Worm (Caenorhabditis elegans) whole organism, late embryonic: ENCODE data around the gene dep-1.

ENCODE experiments used
- F13H6.1 ChIP-seq: sonication (generic microtip); optimal IDR thresholded peaks from 2 replicates; lab custom pipeline; 2016; ENCODE audit warnings: missing genetic modification characterization, missing compliant biosample characterization
- K02D7.2 ChIP-seq: sonication (generic microtip); optimal IDR thresholded peaks from 2 replicates; lab custom pipeline; 2017; ENCODE audit warnings: mild to moderate bottlenecking, missing genetic modification characterization, missing compliant biosample characterization
- K09A11.1 ChIP-seq: sonication (generic microtip); optimal IDR thresholded peaks from 2 replicates; lab custom pipeline; 2017; ENCODE audit warnings: antibody characterized with exemption, mild to moderate bottlenecking, missing genetic modification characterization, missing compliant biosample characterization; ENCODE audit not compliant: insufficient read depth
- T23F11.4 ChIP-seq: fragments of 200-800 bp; sonication (Bioruptor generic); optimal IDR thresholded peaks from 2 replicates; lab custom pipeline; 2018; ENCODE audit warnings: mild to moderate bottlenecking, missing genetic modification characterization, missing compliant biosample characterization
- Y22D7AL.16 ChIP-seq: sonication (generic microtip); optimal IDR thresholded peaks from 2 replicates; lab custom pipeline; 2016; ENCODE audit warnings: missing genetic modification characterization, missing compliant biosample characterization
- ceh-18 ChIP-seq: sonication (generic microtip); optimal IDR thresholded peaks from 2 replicates; lab custom pipeline; 2016; ENCODE audit warnings: missing genetic modification characterization, missing compliant biosample characterization
- ceh-2 ChIP-seq: sonication (generic microtip); optimal IDR thresholded peaks from 2 replicates; lab custom pipeline; 2016; ENCODE audit warnings: missing genotype, missing genetic modification characterization, missing compliant biosample characterization
- ceh-24 ChIP-seq: sonication (generic microtip); optimal IDR thresholded peaks from 2 replicates; lab custom pipeline; 2016; ENCODE audit warnings: mild to moderate bottlenecking, missing genetic modification characterization, missing compliant biosample characterization
- ceh-31 ChIP-seq: sonication (generic microtip); optimal IDR thresholded peaks from 2 replicates; lab custom pipeline; 2016; ENCODE audit warnings: missing genetic modification characterization, missing compliant biosample characterization
- ceh-34 ChIP-seq: sonication (generic microtip); optimal IDR thresholded peaks from 2 replicates; lab custom pipeline; 2016; ENCODE audit warnings: mild to moderate bottlenecking, missing genetic modification characterization, missing compliant biosample characterization
- ceh-45 ChIP-seq: fragments of 200-800 bp; sonication (Bioruptor generic); IDR thresholded peaks from 2 replicates; pipeline ENCODE4 v1.3.6; 2022; ENCODE audit warnings: missing genetic modification reagents, missing genetic modification characterization, missing compliant biosample characterization
- ceh-48 ChIP-seq: sonication (generic microtip); optimal IDR thresholded peaks from 2 replicates; lab custom pipeline; 2016; ENCODE audit warnings: missing genetic modification characterization, inconsistent platforms, missing compliant biosample characterization
- ceh-9 ChIP-seq: sonication (generic microtip); optimal IDR thresholded peaks from 2 replicates; lab custom pipeline; 2016; ENCODE audit warnings: mild to moderate bottlenecking, missing genetic modification characterization, inconsistent platforms, missing compliant biosample characterization
- dve-1 ChIP-seq: sonication (generic microtip); optimal IDR thresholded peaks from 2 replicates; lab custom pipeline; 2017; ENCODE audit warnings: antibody characterized with exemption, mild to moderate bottlenecking, missing genetic modification characterization, missing compliant biosample characterization
- elt-2 ChIP-seq: sonication (generic microtip); optimal IDR thresholded peaks from 2 replicates; lab custom pipeline; 2016; ENCODE audit warnings: missing genetic modification reagents, missing genetic modification characterization, missing compliant biosample characterization
- elt-4 ChIP-seq: sonication (generic microtip); optimal IDR thresholded peaks from 2 replicates; lab custom pipeline; 2016; ENCODE audit warnings: missing genetic modification characterization, missing compliant biosample characterization
- ets-4 ChIP-seq: sonication (generic microtip); optimal IDR thresholded peaks from 2 replicates; lab custom pipeline; 2016; ENCODE audit warnings: missing genetic modification characterization, missing compliant biosample characterization
- fkh-10 ChIP-seq: fragments of 150-350 bp; optimal IDR thresholded peaks from 2 replicates; lab custom pipeline; 2014; ENCODE audit warnings: missing biosample characterization, missing genetic modification reagents, missing genetic modification characterization
- gmeb-2 ChIP-seq: sonication (generic microtip); optimal IDR thresholded peaks from 2 replicates; lab custom pipeline; 2016; ENCODE audit warnings: missing genetic modification characterization, inconsistent platforms, missing compliant biosample characterization
- hlh-30 ChIP-seq: sonication (generic microtip); optimal IDR thresholded peaks from 2 replicates; lab custom pipeline; 2017; ENCODE audit warnings: antibody characterized with exemption, missing genetic modification characterization, missing compliant biosample characterization; ENCODE audit not compliant: insufficient read depth
- mec-3 ChIP-seq: sonication (generic microtip); optimal IDR thresholded peaks from 2 replicates; lab custom pipeline; 2016; ENCODE audit warnings: borderline replicate concordance, missing genetic modification characterization, missing compliant biosample characterization
- nhr-11 ChIP-seq: fragments of 150-350 bp; optimal IDR thresholded peaks from 2 replicates; lab custom pipeline; 2014; ENCODE audit warnings: missing biosample characterization, missing genetic modification characterization
- nhr-232 ChIP-seq: sonication (generic microtip); optimal IDR thresholded peaks from 2 replicates; lab custom pipeline; 2016; ENCODE audit warnings: missing genetic modification characterization, missing compliant biosample characterization
- pat-9 ChIP-seq: fragments of 200-800 bp; sonication (Bioruptor generic); optimal IDR thresholded peaks from 2 replicates; lab custom pipeline; 2018; ENCODE audit warnings: mild to moderate bottlenecking, missing genetic modification characterization, moderate library complexity, missing compliant biosample characterization
- pha-4 ChIP-seq: fragments of 150-350 bp; optimal IDR thresholded peaks from 2 replicates; lab custom pipeline; 2018; ENCODE audit warnings: missing biosample characterization, missing genetic modification reagents, missing genetic modification characterization
- pros-1 ChIP-seq: fragments of 150-350 bp; optimal IDR thresholded peaks from 2 replicates; lab custom pipeline; 2014; ENCODE audit warnings: missing biosample characterization, missing genetic modification reagents, missing genetic modification characterization
- rnt-1 ChIP-seq: sonication (generic microtip); optimal IDR thresholded peaks from 2 replicates; lab custom pipeline; 2016; ENCODE audit warnings: missing genetic modification characterization, missing compliant biosample characterization
- sox-4 ChIP-seq: sonication (generic microtip); optimal IDR thresholded peaks from 2 replicates; lab custom pipeline; 2017; ENCODE audit warnings: mild to moderate bottlenecking, missing genetic modification characterization, inconsistent platforms, missing compliant biosample characterization
- syd-9 ChIP-seq: sonication (generic microtip); optimal IDR thresholded peaks from 2 replicates; lab custom pipeline; 2016; ENCODE audit warnings: mild to moderate bottlenecking, missing genetic modification characterization, moderate library complexity, missing compliant biosample characterization
- unc-3 ChIP-seq, 2 experiments: fragments of 200-800 bp in 1 of 2; sonication (Bioruptor generic) in 1 of 2; sonication (generic microtip) in 1 of 2; conservative IDR thresholded peaks in 1 of 2; optimal IDR thresholded peaks in 1 of 2; 2 replicates each; pipeline versions ENCODE4 v1.3.6 to Lab custom; 2016 to 2022; ENCODE audit warnings: missing compliant biosample characterization in 2 of 2, missing genetic modification characterization in 2 of 2, missing genetic modification reagents in 1 of 2
- unc-42 ChIP-seq: sonication (generic microtip); optimal IDR thresholded peaks from 2 replicates; lab custom pipeline; 2016; ENCODE audit warnings: missing genotype, missing genetic modification characterization, missing compliant biosample characterization
- unc-55 ChIP-seq: sonication (generic microtip); optimal IDR thresholded peaks from 2 replicates; lab custom pipeline; 2017; ENCODE audit warnings: missing biosample characterization, missing genetic modification reagents, missing genetic modification characterization
- zip-5 ChIP-seq: sonication (generic microtip); optimal IDR thresholded peaks from 2 replicates; lab custom pipeline; 2016; ENCODE audit warnings: missing genetic modification characterization, missing compliant biosample characterization
- ztf-16 ChIP-seq: sonication (generic microtip); optimal IDR thresholded peaks from 2 replicates; lab custom pipeline; 2017; ENCODE audit warnings: missing genetic modification characterization, missing compliant biosample characterization

The dep-1 gene

ce11 chrII:8990267-8990666 lies 29.3 kb downstream of the dep-1 start:
- TF ChIP-seq pha-4 (tag; lab: Kevin White, UChicago) (no peak), syd-9 (tag; lab: Kevin White, UChicago) (no peak), sox-4 (tag; lab: Kevin White, UChicago) (no peak), K02D7.2 (tag; lab: Kevin White, UChicago) (no peak), unc-55 (GFP tag; lab: Kevin White, UChicago) (no peak), fkh-10 (no peak), ets-4 (no peak), T23F11.4 (no peak)

- TF ChIP-seq Y22D7AL.16 (no peak), ztf-16 (no peak), zip-5 (tag; lab: Kevin White, UChicago) (no peak), rnt-1 (tag; lab: Kevin White, UChicago) (no peak), ceh-34 (tag; lab: Kevin White, UChicago) (no peak)
These were observed 30.2 kb downstream of the dep-1 start, which contains the start of gene C18E9.9 for ce11 chrII:8989444-8989843. Gene C18E9.9, minus strand, starts transcription at chrII:8989544.

ce11 chrII:8987962-8988361 lies 31.6 kb downstream of the dep-1 start, which contains the start of gene C18E9.8:
Gene C18E9.8, minus strand, starts transcription at chrII:8988062.
- no peak for TF ChIP-seq T23F11.4
- no peak for TF ChIP-seq ceh-45 (GFP tag; lab: Robert Waterston, UW)
- TF ChIP-seq ceh-2, result no peak
- TF ChIP-seq ztf-16, result no peak
- no peak for TF ChIP-seq ceh-9 (tag; lab: Kevin White, UChicago)
- TF ChIP-seq F13H6.1 (tag; lab: Kevin White, UChicago), result no peak
- no peak for TF ChIP-seq sox-4 (tag; lab: Kevin White, UChicago)
- TF ChIP-seq K09A11.1 (tag; lab: Kevin White, UChicago), result no peak
- TF ChIP-seq unc-42 (tag; lab: Kevin White, UChicago), result no peak
- no peak for TF ChIP-seq unc-3 (GFP tag; conservative IDR thresholded peaks at IDR 0.05; lab: Robert Waterston, UW)
- TF ChIP-seq unc-3 (tag; optimal IDR thresholded peaks at IDR 0.05; lab: Kevin White, UChicago), result no peak
- TF ChIP-seq nhr-11, result no peak
- TF ChIP-seq, all 69 proteins: peak for 0

- TF ChIP-seq fkh-10 (no peak), ceh-2 (no peak), unc-55 (GFP tag; lab: Kevin White, UChicago) (no peak), ceh-31 (tag; lab: Kevin White, UChicago) (no peak), ets-4 (no peak), syd-9 (tag; lab: Kevin White, UChicago) (no peak), elt-4 (no peak), pros-1 (tag; lab: Kevin White, UChicago) (no peak), unc-42 (tag; lab: Kevin White, UChicago) (no peak), nhr-11 (no peak), K02D7.2 (tag; lab: Kevin White, UChicago) (no peak), gmeb-2 (tag; lab: Kevin White, UChicago) (no peak), F13H6.1 (tag; lab: Kevin White, UChicago) (no peak), ceh-24 (tag; lab: Kevin White, UChicago) (no peak), nhr-232 (tag; lab: Kevin White, UChicago) (no peak), ceh-18 (tag; lab: Kevin White, UChicago) (no peak), ceh-48 (tag; lab: Kevin White, UChicago) (no peak), mec-3 (tag; lab: Kevin White, UChicago) (no peak), ceh-9 (tag; lab: Kevin White, UChicago) (no peak), hlh-30 (tag; lab: Kevin White, UChicago) (no peak)
These were observed 36.9 kb downstream of the dep-1 start, which contains the start of gene C18E9.7 for ce11 chrII:8982683-8983082. Gene C18E9.7, minus strand, starts transcription at chrII:8982783.

ce11 chrII:8973516-8974043 lies 46.0 kb downstream of the dep-1 start, which contains the start of gene tomm-40:
Gene tomm-40, minus strand, starts transcription at chrII:8973566.
- TF ChIP-seq pat-9 (tag; lab: Kevin White, UChicago) (no peak), dve-1 (tag; lab: Kevin White, UChicago) (no peak), elt-2 (peak; percentile 5)
- TF ChIP-seq, all 69 proteins: peak for 1
